Worm (Caenorhabditis elegans) whole organism, late embryonic: ENCODE results near the gene sna-1.

Experiments
- K02D7.2 ChIP-seq: sonication (generic microtip); optimal IDR thresholded peaks from 2 replicates; lab custom pipeline; 2017; ENCODE audit warnings: mild to moderate bottlenecking, missing genetic modification characterization, missing compliant biosample characterization
- K09A11.1 ChIP-seq: sonication (generic microtip); optimal IDR thresholded peaks from 2 replicates; lab custom pipeline; 2017; ENCODE audit warnings: antibody characterized with exemption, mild to moderate bottlenecking, missing genetic modification characterization, missing compliant biosample characterization; ENCODE audit not compliant: insufficient read depth
- ama-1 ChIP-seq: fragments of 150-350 bp; optimal IDR thresholded peaks from 2 replicates; lab custom pipeline; 2014
- ceh-9 ChIP-seq: sonication (generic microtip); optimal IDR thresholded peaks from 2 replicates; lab custom pipeline; 2016; ENCODE audit warnings: mild to moderate bottlenecking, missing genetic modification characterization, inconsistent platforms, missing compliant biosample characterization
- dve-1 ChIP-seq: sonication (generic microtip); optimal IDR thresholded peaks from 2 replicates; lab custom pipeline; 2017; ENCODE audit warnings: antibody characterized with exemption, mild to moderate bottlenecking, missing genetic modification characterization, missing compliant biosample characterization
- lin-11 ChIP-seq: fragments of 200-800 bp; sonication (Bioruptor generic); optimal IDR thresholded peaks from 2 replicates; lab custom pipeline; 2018; ENCODE audit warnings: mild to moderate bottlenecking, missing genetic modification characterization, missing compliant biosample characterization
- nhr-11 ChIP-seq: fragments of 150-350 bp; optimal IDR thresholded peaks from 2 replicates; lab custom pipeline; 2014; ENCODE audit warnings: missing biosample characterization, missing genetic modification characterization
- pha-4 ChIP-seq: fragments of 150-350 bp; optimal IDR thresholded peaks from 2 replicates; lab custom pipeline; 2018; ENCODE audit warnings: missing biosample characterization, missing genetic modification reagents, missing genetic modification characterization

ce11 chrV:6661658-6662057 is 48.8 kb downstream of the sna-1 start:
- no peak for TF ChIP-seq K02D7.2 (tag; lab: Kevin White, UChicago)
- TF ChIP-seq ceh-9, result no peak
- no peak for TF ChIP-seq ama-1
- no peak for TF ChIP-seq dve-1 (tag; lab: Kevin White, UChicago)
- no peak for TF ChIP-seq pha-4 (tag; lab: Kevin White, UChicago)
- TF ChIP-seq nhr-11 (tag; lab: Kevin White, UChicago), result no peak
- no peak for TF ChIP-seq lin-11 (tag; lab: Kevin White, UChicago)
- TF ChIP-seq K09A11.1 (tag; lab: Kevin White, UChicago), result no peak
